Worm (Caenorhabditis elegans): ENCODE results near the gene F56D6.20.

DNA sequence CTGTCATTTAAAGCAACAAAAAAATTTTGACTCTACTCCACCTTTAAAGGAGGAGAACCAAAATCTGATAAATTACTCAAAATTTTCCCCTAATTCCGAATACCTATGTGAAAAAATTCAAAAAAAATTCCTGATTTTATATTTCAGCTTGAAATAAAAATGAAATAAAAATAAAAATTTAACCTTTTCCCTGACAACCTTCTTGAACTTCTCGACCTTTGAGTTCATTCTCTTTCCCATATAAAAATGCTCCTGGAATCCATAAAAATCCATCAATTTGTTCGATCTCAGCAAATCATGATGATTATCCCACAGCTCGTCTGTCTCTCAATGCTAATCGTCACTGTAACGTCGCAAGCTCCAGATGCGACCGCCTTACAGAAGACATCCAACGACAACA lies 9.7 kb upstream of the F56D6.20 start, which contains the start of gene F56D6.6:
- TF ChIP-seq sea-1 (GFP tag; conservative IDR thresholded peaks at IDR 0.05), result no peak
- no peak for TF ChIP-seq hmbx-1 (tag; optimal IDR thresholded peaks at IDR 0.05)
- TF ChIP-seq pes-1 (GFP tag; IDR thresholded peaks at IDR 0.05), result no peak
- no peak for TF ChIP-seq hmg-4 (GFP tag; optimal IDR thresholded peaks at IDR 0.05)
- TF ChIP-seq ceh-36 (tag; optimal IDR thresholded peaks at IDR 0.05), result no peak
- TF ChIP-seq tbx-37 (GFP tag; conservative IDR thresholded peaks at IDR 0.05), result no peak
- no peak for TF ChIP-seq ama-1 (optimal IDR thresholded peaks at IDR 0.05)
- TF ChIP-seq B0310.2 (tag; optimal IDR thresholded peaks at IDR 0.05), result no peak
- TF ChIP-seq tbx-11 (GFP tag; IDR thresholded peaks at IDR 0.05), result no peak
- TF ChIP-seq ets-7 (tag; optimal IDR thresholded peaks at IDR 0.05), result no peak
- no peak for TF ChIP-seq flt-1 (GFP tag; IDR thresholded peaks at IDR 0.05)
- no peak for TF ChIP-seq aly-1 (tag; optimal IDR thresholded peaks at IDR 0.05)
- TF ChIP-seq ceh-13 (GFP tag; optimal IDR thresholded peaks at IDR 0.05), result no peak
